Worm (Caenorhabditis elegans) whole organism, late embryonic: ENCODE results near the gene pus-1.

Experiments used
- ama-1 ChIP-seq: fragments of 150-350 bp; optimal IDR thresholded peaks from 2 replicates; lab custom pipeline; 2014
- ceh-30 ChIP-seq: fragments of 150-350 bp; optimal IDR thresholded peaks from 2 replicates; lab custom pipeline; 2014; ENCODE audit warnings: missing biosample characterization, missing genetic modification characterization
- ceh-31 ChIP-seq: sonication (generic microtip); optimal IDR thresholded peaks from 2 replicates; lab custom pipeline; 2016; ENCODE audit warnings: missing genetic modification characterization, missing compliant biosample characterization
- elt-2 ChIP-seq: sonication (generic microtip); optimal IDR thresholded peaks from 2 replicates; lab custom pipeline; 2016; ENCODE audit warnings: missing genetic modification reagents, missing genetic modification characterization, missing compliant biosample characterization
- elt-4 ChIP-seq: sonication (generic microtip); optimal IDR thresholded peaks from 2 replicates; lab custom pipeline; 2016; ENCODE audit warnings: missing genetic modification characterization, missing compliant biosample characterization
- fkh-10 ChIP-seq: fragments of 150-350 bp; optimal IDR thresholded peaks from 2 replicates; lab custom pipeline; 2014; ENCODE audit warnings: missing biosample characterization, missing genetic modification reagents, missing genetic modification characterization
- madf-2 ChIP-seq: sonication (generic microtip); optimal IDR thresholded peaks from 2 replicates; lab custom pipeline; 2017; ENCODE audit warnings: missing genetic modification characterization, missing compliant biosample characterization
- pax-1 ChIP-seq: fragments of 150-350 bp; optimal IDR thresholded peaks from 2 replicates; lab custom pipeline; 2014; ENCODE audit warnings: missing biosample characterization, missing genetic modification characterization
- rnt-1 ChIP-seq: sonication (generic microtip); optimal IDR thresholded peaks from 2 replicates; lab custom pipeline; 2016; ENCODE audit warnings: missing genetic modification characterization, missing compliant biosample characterization
- unc-86 ChIP-seq: sonication (generic microtip); optimal IDR thresholded peaks from 2 replicates; lab custom pipeline; 2016; ENCODE audit warnings: missing genetic modification characterization, missing compliant biosample characterization
- zip-5 ChIP-seq: sonication (generic microtip); optimal IDR thresholded peaks from 2 replicates; lab custom pipeline; 2016; ENCODE audit warnings: missing genetic modification characterization, missing compliant biosample characterization

DNA sequence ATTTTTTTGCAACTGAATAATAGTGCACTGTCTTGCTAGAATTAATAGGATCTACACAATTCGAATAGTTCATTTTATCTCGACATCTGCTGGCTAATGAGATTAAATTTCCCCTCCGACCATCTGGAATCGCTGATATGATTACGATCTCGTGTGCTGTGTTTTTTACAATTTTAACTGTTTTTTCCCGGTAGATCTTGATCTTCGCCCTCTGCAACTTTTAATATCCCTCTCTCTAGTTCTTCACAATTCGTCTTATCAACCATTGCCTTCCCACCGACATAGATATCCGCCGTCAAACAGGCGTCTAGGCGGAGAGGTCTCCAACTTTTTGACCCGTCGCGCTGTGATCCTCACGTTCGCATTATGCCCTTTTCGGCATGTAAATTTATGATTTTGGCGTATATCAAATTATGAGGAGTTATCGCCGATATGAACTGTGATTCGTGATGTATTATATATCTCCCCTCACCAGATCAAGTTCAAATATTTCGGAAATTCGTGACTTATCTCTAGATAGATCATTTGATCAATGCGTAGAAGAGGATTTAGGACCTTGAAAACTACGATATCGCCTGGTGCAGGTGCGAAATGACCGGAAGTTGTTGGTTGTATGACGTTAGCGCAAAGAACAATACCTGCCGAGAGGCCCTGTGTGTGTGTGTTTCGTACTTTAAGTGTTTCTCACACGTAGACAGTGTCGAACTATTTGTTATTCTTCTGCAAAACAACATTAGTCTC, 16.0 kb downstream of the pus-1 start:
- TF ChIP-seq pax-1 (no peak), unc-86 (no peak), elt-4 (tag; lab: Kevin White, UChicago) (no peak), zip-5 (tag; lab: Kevin White, UChicago) (no peak), elt-2 (tag; lab: Kevin White, UChicago) (no peak), rnt-1 (tag; lab: Kevin White, UChicago) (no peak), ama-1 (lab: Kevin White, UChicago) (no peak), madf-2 (no peak), fkh-10 (GFP tag; lab: Kevin White, UChicago) (no peak), ceh-30 (tag; lab: Kevin White, UChicago) (no peak), ceh-31 (tag; lab: Kevin White, UChicago) (no peak)
